Fruit fly (Drosophila melanogaster) Kc167 (cell line): ENCODE data around the gene Vav.

Source experiments
- Myc ChIP-seq: fragments of >200 bp; optimal IDR thresholded peaks from 2 replicates; lab custom pipeline; 2017; ENCODE audit warnings: missing external identifiers
- Sin3A ChIP-seq: fragments of >200 bp; optimal IDR thresholded peaks from 2 replicates; lab custom pipeline; 2018; ENCODE audit warnings: missing external identifiers
- h ChIP-seq: fragments of >200 bp; optimal IDR thresholded peaks from 3 replicates; lab custom pipeline; 2018; ENCODE audit warnings: missing external identifiers
- insv ChIP-seq: fragments of >200 bp; optimal IDR thresholded peaks from 3 replicates; lab custom pipeline; 2018; ENCODE audit warnings: missing external identifiers
- psq ChIP-seq: fragments of >200 bp; optimal IDR thresholded peaks from 2 replicates; lab custom pipeline; 2017; ENCODE audit warnings: missing external identifiers
- ttk ChIP-seq: sonication (Bioruptor generic); optimal IDR thresholded peaks from 2 replicates; lab custom pipeline; 2017; ENCODE audit warnings: missing external identifiers

DNA sequence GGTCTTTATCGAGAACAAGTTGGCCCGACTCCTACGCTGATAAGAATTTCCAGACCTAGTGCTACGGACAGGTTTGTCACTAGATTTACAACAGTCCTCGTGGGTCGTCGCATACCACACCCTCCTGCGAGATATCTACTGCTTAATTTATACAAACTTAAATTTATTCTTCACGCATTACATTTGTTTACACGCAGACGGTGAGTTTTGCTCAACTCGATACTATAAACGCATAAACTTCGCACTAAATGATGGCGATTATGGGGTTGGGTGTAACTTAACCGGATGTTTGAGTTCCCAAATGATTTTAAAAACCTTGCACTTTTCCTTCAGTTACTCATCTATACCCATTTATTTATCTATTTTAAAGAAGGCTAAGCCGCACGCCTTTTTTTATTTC lies 19.1 kb downstream of the Vav start:
- TF ChIP-seq h (no peak), Myc (lab: Kevin White, UChicago) (no peak), ttk (lab: Kevin White, UChicago) (no peak), psq (lab: Kevin White, UChicago) (no peak), Sin3A (lab: Kevin White, UChicago) (no peak), insv (lab: Kevin White, UChicago) (no peak)
